Fruit fly (Drosophila melanogaster) whole organism, embryonic: ENCODE results near the gene Eato.

Experiments used
- ATbp ChIP-seq: fragments of 200-800 bp; sonication (Bioruptor generic); optimal IDR thresholded peaks from 2 replicates; lab custom pipeline; 2017; ENCODE audit warnings: missing biosample characterization, mild to moderate bottlenecking, missing genetic modification characterization, missing genetic modification reagents
- Antp ChIP-seq: fragments of 200-800 bp; sonication (Bioruptor generic); optimal IDR thresholded peaks from 3 replicates; lab custom pipeline; 2016; ENCODE audit warnings: missing biosample characterization, missing genetic modification characterization
- Asciz ChIP-seq: fragments of 200-800 bp; sonication (Bioruptor generic); optimal IDR thresholded peaks from 2 replicates; lab custom pipeline; 2017; ENCODE audit warnings: missing biosample characterization, mild to moderate bottlenecking, missing genetic modification characterization, missing genetic modification reagents
- Awh ChIP-seq: fragments of 200-800 bp; sonication (Bioruptor generic); IDR thresholded peaks from 2 replicates; pipeline ENCODE4, ENCODE4 v1.3.6; 2022; ENCODE audit warnings: missing biosample characterization, missing genetic modification characterization
- B-H1 ChIP-seq: fragments of 200-800 bp; sonication (Bioruptor generic); IDR thresholded peaks from 3 replicates; pipeline ENCODE4 v1.3.6; 2022; ENCODE audit warnings: missing biosample characterization, missing genetic modification characterization
- BEAF-32 ChIP-seq: fragments of 200-800 bp; sonication (Bioruptor generic); optimal IDR thresholded peaks from 3 replicates; lab custom pipeline; 2017; ENCODE audit warnings: missing biosample characterization, missing genetic modification characterization, mild to moderate bottlenecking, moderate library complexity, missing genetic modification reagents
- Bgb ChIP-seq: fragments of 200-800 bp; sonication (Bioruptor generic); IDR thresholded peaks from 2 replicates; pipeline ENCODE4 v1.3.6; 2022; ENCODE audit warnings: missing biosample characterization, missing genetic modification characterization; ENCODE audit not compliant: partially characterized antibody
- CG12659 ChIP-seq: fragments of 200-800 bp; sonication (Bioruptor generic); optimal IDR thresholded peaks from 3 replicates; lab custom pipeline; 2017; ENCODE audit warnings: mild to moderate bottlenecking, missing biosample characterization, missing genetic modification reagents, missing genetic modification characterization
- CG16863 ChIP-seq: fragments of 200-800 bp; sonication (Bioruptor generic); optimal IDR thresholded peaks from 3 replicates; lab custom pipeline; 2016; ENCODE audit warnings: missing biosample characterization, missing genetic modification characterization
- CG2120 ChIP-seq: fragments of 200-800 bp; sonication (Bioruptor generic); optimal IDR thresholded peaks from 3 replicates; lab custom pipeline; 2016; ENCODE audit warnings: missing biosample characterization, missing genetic modification characterization
- CG30403 ChIP-seq: fragments of 200-800 bp; sonication (Bioruptor generic); optimal IDR thresholded peaks from 3 replicates; lab custom pipeline; 2016; ENCODE audit warnings: missing biosample characterization, missing genetic modification characterization
- CG3407 ChIP-seq: fragments of 200-800 bp; sonication (Bioruptor generic); optimal IDR thresholded peaks from 2 replicates; lab custom pipeline; 2018; ENCODE audit warnings: missing biosample characterization, mild to moderate bottlenecking, missing genetic modification characterization
- CG7963 ChIP-seq: fragments of 200-800 bp; sonication (Bioruptor generic); IDR thresholded peaks from 3 replicates; pipeline ENCODE4 v1.3.6; 2022; ENCODE audit warnings: missing biosample characterization, missing genetic modification characterization; ENCODE audit not compliant: partially characterized antibody
- CG9215 ChIP-seq: fragments of 200-800 bp; sonication (Bioruptor generic); IDR thresholded peaks from 2 replicates; pipeline ENCODE4 v1.3.6; 2022; ENCODE audit warnings: missing biosample characterization, missing genetic modification characterization
- CG9727 ChIP-seq: fragments of 200-800 bp; sonication (Bioruptor generic); optimal IDR thresholded peaks from 3 replicates; lab custom pipeline; 2017; ENCODE audit warnings: missing biosample characterization, mild to moderate bottlenecking, missing genetic modification characterization
- CoRest ChIP-seq: fragments of 200-800 bp; sonication (Bioruptor generic); optimal IDR thresholded peaks from 3 replicates; lab custom pipeline; 2018; ENCODE audit warnings: missing biosample characterization, mild to moderate bottlenecking, missing genetic modification characterization, moderate library complexity
- D19B ChIP-seq: fragments of 200-800 bp; sonication (Bioruptor generic); optimal IDR thresholded peaks from 2 replicates; lab custom pipeline; 2017; ENCODE audit warnings: missing biosample characterization, mild to moderate bottlenecking, missing genetic modification characterization
- Dll ChIP-seq: fragments of 200-800 bp; sonication (Bioruptor generic); IDR thresholded peaks from 4 replicates; pipeline ENCODE4 v1.3.6; 2022; ENCODE audit warnings: missing biosample characterization, missing genetic modification characterization; ENCODE audit not compliant: partially characterized antibody
- Ets65A ChIP-seq: fragments of 200-800 bp; sonication (Bioruptor generic); peaks from one replicate; lab custom pipeline; 2016; ENCODE audit warnings: missing biosample characterization, missing genetic modification characterization
- Fer1 ChIP-seq: fragments of 200-800 bp; sonication (Bioruptor generic); optimal IDR thresholded peaks from 2 replicates; lab custom pipeline; 2017; ENCODE audit warnings: missing biosample characterization, mild to moderate bottlenecking, missing genetic modification characterization
- HLH4C ChIP-seq: fragments of 200-800 bp; sonication (Bioruptor generic); IDR thresholded peaks from 3 replicates; pipeline ENCODE4 v1.3.6; 2022; ENCODE audit warnings: missing biosample characterization, missing genetic modification characterization; ENCODE audit not compliant: partially characterized antibody
- MTF-1 ChIP-seq: fragments of 200-800 bp; sonication (Bioruptor generic); optimal IDR thresholded peaks from 2 replicates; lab custom pipeline; 2018; ENCODE audit warnings: missing biosample characterization, mild to moderate bottlenecking, missing genetic modification characterization, borderline replicate concordance
- NC2β ChIP-seq: fragments of 200-800 bp; sonication (Bioruptor generic); optimal IDR thresholded peaks from 2 replicates; lab custom pipeline; 2016; ENCODE audit warnings: missing biosample characterization, missing genetic modification characterization
- Ptx1 ChIP-seq: fragments of 200-800 bp; sonication (Bioruptor generic); IDR thresholded peaks from 2 replicates; pipeline ENCODE4 v1.3.6; 2022; ENCODE audit warnings: missing biosample characterization, missing genetic modification characterization
- Sry-β ChIP-seq: fragments of 200-800 bp; sonication (Bioruptor generic); optimal IDR thresholded peaks from 2 replicates; lab custom pipeline; 2018; ENCODE audit warnings: missing biosample characterization, mild to moderate bottlenecking, missing genetic modification characterization, moderate library complexity
- Sry-δ ChIP-seq: fragments of 200-800 bp; sonication (Bioruptor generic); optimal IDR thresholded peaks from 2 replicates; lab custom pipeline; 2016; ENCODE audit warnings: missing biosample characterization, missing genetic modification characterization
- ara ChIP-seq: fragments of 200-800 bp; sonication (Bioruptor generic); IDR thresholded peaks from 2 replicates; pipeline ENCODE4 v1.3.6; 2022; ENCODE audit warnings: missing biosample characterization, missing genetic modification characterization
- ato ChIP-seq: fragments of 200-800 bp; sonication (Bioruptor generic); IDR thresholded peaks from 2 replicates; pipeline ENCODE4 v1.3.6; 2022; ENCODE audit warnings: missing biosample characterization, missing genetic modification characterization; ENCODE audit not compliant: partially characterized antibody
- bbx ChIP-seq: fragments of 200-800 bp; sonication (Bioruptor generic); IDR thresholded peaks from 2 replicates; pipeline ENCODE4 v1.3.6; 2022; ENCODE audit warnings: missing biosample characterization, missing genetic modification characterization; ENCODE audit not compliant: partially characterized antibody
- bowl ChIP-seq: fragments of 200-800 bp; sonication (Bioruptor generic); IDR thresholded peaks from 2 replicates; pipeline ENCODE4 v1.3.6; 2022; ENCODE audit warnings: missing biosample characterization, missing genetic modification characterization
- chif ChIP-seq, 2 experiments: fragments of 200-800 bp; sonication (Bioruptor generic); optimal IDR thresholded peaks; 3 replicates each; lab custom pipeline; 2016; ENCODE audit warnings: missing biosample characterization in 2 of 2, missing genetic modification characterization in 2 of 2
- ci ChIP-seq: fragments of 200-800 bp; sonication (Bioruptor generic); IDR thresholded peaks from 3 replicates; pipeline ENCODE4 v1.3.6; 2022; ENCODE audit warnings: missing biosample characterization, missing genetic modification characterization
- crc ChIP-seq: fragments of 200-800 bp; sonication (Bioruptor generic); optimal IDR thresholded peaks from 2 replicates; lab custom pipeline; 2016; ENCODE audit warnings: missing biosample characterization, missing genetic modification characterization
- esg ChIP-seq: fragments of 200-800 bp; sonication (Bioruptor generic); conservative IDR thresholded peaks from 2 replicates; pipeline ENCODE4 v1.3.6; 2022; ENCODE audit warnings: missing biosample characterization, missing genetic modification characterization
- grau ChIP-seq: fragments of 200-800 bp; optimal IDR thresholded peaks from 3 replicates; lab custom pipeline; 2019; ENCODE audit warnings: missing biosample characterization, mild to moderate bottlenecking, missing genetic modification characterization, moderate library complexity
- insv ChIP-seq, 2 experiments: fragments of 200-800 bp; sonication (Bioruptor generic); optimal IDR thresholded peaks; 3 replicates each; lab custom pipeline; 2016 to 2018; ENCODE audit warnings: missing biosample characterization in 2 of 2, missing genetic modification characterization in 2 of 2
- ken ChIP-seq: fragments of 200-800 bp; sonication (Bioruptor generic); IDR thresholded peaks from 3 replicates; pipeline ENCODE4 v1.3.6; 2022; ENCODE audit warnings: missing biosample characterization, missing genetic modification characterization
- nmo ChIP-seq: fragments of 200-800 bp; sonication (Bioruptor generic); optimal IDR thresholded peaks from 2 replicates; lab custom pipeline; 2018; ENCODE audit warnings: missing biosample characterization, mild to moderate bottlenecking, missing genetic modification characterization, moderate library complexity
- phol ChIP-seq: fragments of 200-800 bp; sonication (Bioruptor generic); optimal IDR thresholded peaks from 3 replicates; lab custom pipeline; 2018; ENCODE audit warnings: missing biosample characterization, mild to moderate bottlenecking, missing genetic modification characterization, moderate library complexity
- pzg ChIP-seq: fragments of 200-800 bp; sonication (Bioruptor generic); optimal IDR thresholded peaks from 3 replicates; lab custom pipeline; 2018; ENCODE audit warnings: missing biosample characterization, mild to moderate bottlenecking, missing genetic modification characterization, moderate library complexity
- sc ChIP-seq, 3 experiments: fragments of >200 bp in 2 of 3; fragments of 200-800 bp in 1 of 3; sonication (Bioruptor generic) in 1 of 3; optimal IDR thresholded peaks; 2 replicates in 2 of 3; 3 replicates in 1 of 3; lab custom pipeline; 2017; ENCODE audit warnings: mild to moderate bottlenecking in 1 of 3, missing biosample characterization in 1 of 3, missing genetic modification characterization in 1 of 3, missing genetic modification reagents in 1 of 3
- sna ChIP-seq: fragments of 200-800 bp; sonication (Bioruptor generic); IDR thresholded peaks from 2 replicates; pipeline ENCODE4 v1.3.6; 2022; ENCODE audit warnings: missing biosample characterization, missing genetic modification characterization; ENCODE audit not compliant: partially characterized antibody
- ssp ChIP-seq: fragments of 200-800 bp; sonication (Bioruptor generic); IDR thresholded peaks from 2 replicates; pipeline ENCODE4 v1.3.6; 2022; ENCODE audit warnings: missing biosample characterization, missing genetic modification characterization
- stwl ChIP-seq: fragments of 200-800 bp; sonication (Bioruptor generic); optimal IDR thresholded peaks from 3 replicates; lab custom pipeline; 2018; ENCODE audit warnings: missing biosample characterization, mild to moderate bottlenecking, missing genetic modification characterization, moderate library complexity
- trem ChIP-seq: fragments of 200-800 bp; optimal IDR thresholded peaks from 3 replicates; lab custom pipeline; 2019; ENCODE audit warnings: missing biosample characterization, mild to moderate bottlenecking, missing genetic modification characterization, moderate library complexity
- vnd ChIP-seq: fragments of 200-800 bp; sonication (Bioruptor generic); IDR thresholded peaks from 3 replicates; pipeline ENCODE4 v1.3.6; 2022; ENCODE audit warnings: missing biosample characterization, missing genetic modification characterization; ENCODE audit not compliant: partially characterized antibody
- wek ChIP-seq: fragments of 200-800 bp; sonication (Bioruptor generic); optimal IDR thresholded peaks from 3 replicates; lab custom pipeline; 2018; ENCODE audit warnings: missing biosample characterization, mild to moderate bottlenecking, missing genetic modification characterization, moderate library complexity
- zfh2 ChIP-seq: fragments of 200-800 bp; sonication (Bioruptor generic); optimal IDR thresholded peaks from 2 replicates; lab custom pipeline; 2016; ENCODE audit warnings: missing biosample characterization, missing genetic modification characterization

Gene Eato

dm6 chr2L:13783264-13784154 is at the start of gene Eato (continued):
- peak; percentile 67 for TF ChIP-seq ssp (GFP tag; lab: Robert Waterston, UW)
- peak; percentile 8 for TF ChIP-seq grau
- peak; percentile 21; the same call in 1 of the 2 replicates for TF ChIP-seq CG9215 (GFP tag; lab: Robert Waterston, UW)
- TF ChIP-seq CoRest (tag; lab: Kevin White, UChicago) = peak; percentile 5
- peak; percentile 66 for TF ChIP-seq BEAF-32 (GFP tag; lab: Kevin White, UChicago)
- TF ChIP-seq CG30403 (GFP tag; lab: Kevin White, UChicago) = peak; percentile 7
- TF ChIP-seq pzg = peak; percentile 20
- TF ChIP-seq zfh2 (GFP tag; lab: Kevin White, UChicago) = peak; percentile 24
- TF ChIP-seq crc (GFP tag; lab: Kevin White, UChicago) = no peak
- peak; percentile 37 for TF ChIP-seq CG9727 (GFP tag; lab: Kevin White, UChicago)
- TF ChIP-seq nmo (GFP tag; lab: Kevin White, UChicago) = peak; percentile 25
- TF ChIP-seq Sry-δ (GFP tag; lab: Kevin White, UChicago) = peak; percentile 47
- TF ChIP-seq Fer1 = no peak
- peak; percentile 38 for TF ChIP-seq phol (tag; lab: Kevin White, UChicago)
- no peak for TF ChIP-seq CG16863 (GFP tag; lab: Kevin White, UChicago)
- no peak for TF ChIP-seq NC2β (GFP tag; lab: Kevin White, UChicago)
- peak; percentile 50 for TF ChIP-seq Bgb (GFP tag; lab: Robert Waterston, UW)
- TF ChIP-seq Dll (GFP tag; lab: Robert Waterston, UW) = peak; percentile 65
- TF ChIP-seq D19B (GFP tag; lab: Kevin White, UChicago) = no peak
- peak; percentile 1 for TF ChIP-seq trem (tag; lab: Kevin White, UChicago)
- peak; percentile 40 for TF ChIP-seq stwl (tag; lab: Kevin White, UChicago)
- no peak for TF ChIP-seq ken (GFP tag; lab: Robert Waterston, UW)
- peak; percentile 35 for TF ChIP-seq CG12659 (GFP tag; lab: Kevin White, UChicago)
- TF ChIP-seq CG7963 = peak; percentile 47; the same call in 1 of the 3 replicates
- TF ChIP-seq B-H1 = no peak
- TF ChIP-seq vnd (GFP tag; lab: Robert Waterston, UW) = peak; percentile 38; the same call in 1 of the 3 replicates
- TF ChIP-seq HLH4C = peak; percentile 46; the same call in 1 of the 3 replicates
- TF ChIP-seq CG2120 (GFP tag; lab: Kevin White, UChicago) = peak; percentile 7
- no peak for TF ChIP-seq ara (GFP tag; lab: Robert Waterston, UW)
- TF ChIP-seq sna = 0 out of 2 replicates have a peak, but pooled peaks have one; percentile 35
- TF ChIP-seq Ptx1 (GFP tag; lab: Robert Waterston, UW) = peak; percentile 44; the same call in 1 of the 2 replicates
- peak; percentile 60 for TF ChIP-seq bbx (GFP tag; lab: Robert Waterston, UW)
- no peak for TF ChIP-seq sc (optimal IDR thresholded peaks at IDR 0.05; lab: Kevin White, UChicago)
- no peak for TF ChIP-seq sc (GFP tag; optimal IDR thresholded peaks at IDR 0.05; lab: Kevin White, UChicago)
- TF ChIP-seq Sry-β (GFP tag; lab: Kevin White, UChicago) = peak; percentile 81
- TF ChIP-seq bowl (GFP tag; lab: Robert Waterston, UW) = no peak

- TF ChIP-seq Awh (GFP tag; lab: Robert Waterston, UW) (0 out of 2 replicates have a peak, but pooled peaks have one; percentile 48), esg (GFP tag; lab: Robert Waterston, UW) (no peak), chif (GFP tag; optimal IDR thresholded peaks at IDR 0.05; lab: Kevin White, UChicago) (no peak), ato (no peak), ATbp (peak; percentile 36), CG3407 (peak; percentile 14), Asciz (GFP tag; lab: Kevin White, UChicago) (peak; percentile 17), insv (GFP tag; optimal IDR thresholded peaks at IDR 0.05; lab: Kevin White, UChicago) (no peak), MTF-1 (GFP tag; lab: Kevin White, UChicago) (no peak), wek (peak; percentile 32), Antp (GFP tag; lab: Kevin White, UChicago) (no peak), Ets65A (peak; percentile 85), ci (GFP tag; lab: Robert Waterston, UW) (0 out of 3 replicates have a peak, but pooled peaks have one; percentile 32)
Measured at dm6 chr2L:13735838-13736237, 48.0 kb upstream of the Eato start, which contains the start of gene nur. Gene nur, plus strand, starts transcription at chr2L:13736138.
